Worm (Caenorhabditis elegans): ENCODE results near the gene nlp-41.

The nlp-41 gene

ce11 chrII:14537728-14538127 is 13.0 kb upstream of the nlp-41 start, which contains the start of the genes clec-147 and C04H5.7:
Gene clec-147 (minus strand): TSS chrII:14537828.
Gene C04H5.7 (plus strand): TSS chrII:14537946.
- TF ChIP-seq scrt-1 (GFP tag; IDR thresholded peaks at IDR 0.05) = no peak

ce11 chrII:14540551-14540950 is 10.2 kb upstream of the nlp-41 start:
- no peak for TF ChIP-seq aly-1 (tag; optimal IDR thresholded peaks at IDR 0.05)
- TF ChIP-seq ama-1 (optimal IDR thresholded peaks at IDR 0.05) = no peak
- no peak for TF ChIP-seq ceh-36 (tag; optimal IDR thresholded peaks at IDR 0.05)
- no peak for TF ChIP-seq scrt-1 (GFP tag; IDR thresholded peaks at IDR 0.05)
- no peak for TF ChIP-seq ceh-13 (GFP tag; optimal IDR thresholded peaks at IDR 0.05)
- no peak for TF ChIP-seq pes-1 (GFP tag; IDR thresholded peaks at IDR 0.05)
- TF ChIP-seq sea-1 (GFP tag; conservative IDR thresholded peaks at IDR 0.05) = no peak
- no peak for TF ChIP-seq hmbx-1 (tag; optimal IDR thresholded peaks at IDR 0.05)
- no peak for TF ChIP-seq ets-7 (tag; optimal IDR thresholded peaks at IDR 0.05)
- TF ChIP-seq tbx-37 (GFP tag; conservative IDR thresholded peaks at IDR 0.05) = no peak
- no peak for TF ChIP-seq F13C5.2 (tag; optimal IDR thresholded peaks at IDR 0.05)
- no peak for TF ChIP-seq tra-4 (tag; optimal IDR thresholded peaks at IDR 0.05)
- no peak for TF ChIP-seq flt-1 (GFP tag; IDR thresholded peaks at IDR 0.05)
- no peak for TF ChIP-seq tbx-11 (GFP tag; IDR thresholded peaks at IDR 0.05)
- TF ChIP-seq hmg-4 (GFP tag; optimal IDR thresholded peaks at IDR 0.05) = no peak

ce11 chrII:14548691-14549090 is 2.0 kb upstream of the nlp-41 start, which contains the start of gene gcy-29:
Gene gcy-29 (minus strand): TSS chrII:14548791.
- TF ChIP-seq tra-4 (tag; optimal IDR thresholded peaks at IDR 0.05) (no peak), ama-1 (optimal IDR thresholded peaks at IDR 0.05) (no peak), ceh-36 (tag; optimal IDR thresholded peaks at IDR 0.05) (no peak), scrt-1 (GFP tag; IDR thresholded peaks at IDR 0.05) (no peak)

ce11 chrII:14555019-14555418 is 4.3 kb downstream of the nlp-41 start:
- TF ChIP-seq ceh-36 (tag; optimal IDR thresholded peaks at IDR 0.05) (no peak), sea-1 (GFP tag; conservative IDR thresholded peaks at IDR 0.05) (no peak), tra-4 (tag; optimal IDR thresholded peaks at IDR 0.05) (no peak), pes-1 (GFP tag; IDR thresholded peaks at IDR 0.05) (no peak), hmg-4 (GFP tag; optimal IDR thresholded peaks at IDR 0.05) (no peak), F13C5.2 (tag; optimal IDR thresholded peaks at IDR 0.05) (no peak), scrt-1 (GFP tag; IDR thresholded peaks at IDR 0.05) (no peak), B0310.2 (tag; optimal IDR thresholded peaks at IDR 0.05) (no peak), hmbx-1 (tag; optimal IDR thresholded peaks at IDR 0.05) (no peak), ama-1 (optimal IDR thresholded peaks at IDR 0.05) (no peak), tbx-37 (GFP tag; conservative IDR thresholded peaks at IDR 0.05) (no peak), tbx-11 (GFP tag; IDR thresholded peaks at IDR 0.05) (no peak), ets-7 (tag; optimal IDR thresholded peaks at IDR 0.05) (no peak), hnd-1 (tag; optimal IDR thresholded peaks at IDR 0.05) (no peak)

ce11 chrII:14561549-14562115 is 10.9 kb downstream of the nlp-41 start, which contains the start of gene mog-4:
Gene mog-4 (minus strand): TSS chrII:14561599.
- peak; percentile 71 for TF ChIP-seq F13C5.2 (tag; optimal IDR thresholded peaks at IDR 0.05)
- peak; percentile 41; the same call in 1 of the 2 replicates for TF ChIP-seq sea-1 (GFP tag; conservative IDR thresholded peaks at IDR 0.05)
- peak; percentile 91 for TF ChIP-seq tbx-37 (GFP tag; conservative IDR thresholded peaks at IDR 0.05)
- TF ChIP-seq scrt-1 (GFP tag; IDR thresholded peaks at IDR 0.05) = peak; percentile 69
- TF ChIP-seq tbx-11 (GFP tag; IDR thresholded peaks at IDR 0.05) = peak; percentile 68
- TF ChIP-seq pes-1 (GFP tag; IDR thresholded peaks at IDR 0.05) = peak; percentile 73

ce11 chrII:14563766-14564370 is 13.2 kb downstream of the nlp-41 start:
- TF ChIP-seq tbx-37 (GFP tag; conservative IDR thresholded peaks at IDR 0.05) = peak; percentile 46

- TF ChIP-seq hnd-1 (tag; optimal IDR thresholded peaks at IDR 0.05) (no peak), sea-1 (GFP tag; conservative IDR thresholded peaks at IDR 0.05) (no peak)
Observed at ce11 chrII:14567811-14568210, 17.1 kb downstream of the nlp-41 start.

ce11 chrII:14569322-14569721 is 18.6 kb downstream of the nlp-41 start:
- TF ChIP-seq hmg-4 (GFP tag; optimal IDR thresholded peaks at IDR 0.05) (peak; percentile 26), hnd-1 (tag; optimal IDR thresholded peaks at IDR 0.05) (no peak)

ce11 chrII:14570541-14571160 is 19.9 kb downstream of the nlp-41 start:
- no peak for TF ChIP-seq hmbx-1 (tag; optimal IDR thresholded peaks at IDR 0.05)
- no peak for TF ChIP-seq tbx-11 (GFP tag; IDR thresholded peaks at IDR 0.05)
- TF ChIP-seq pes-1 (GFP tag; IDR thresholded peaks at IDR 0.05) = no peak
- TF ChIP-seq ets-7 (tag; optimal IDR thresholded peaks at IDR 0.05) = no peak
- TF ChIP-seq ama-1 (optimal IDR thresholded peaks at IDR 0.05) = no peak
- TF ChIP-seq tra-4 (tag; optimal IDR thresholded peaks at IDR 0.05) = no peak
- no peak for TF ChIP-seq ceh-13 (GFP tag; optimal IDR thresholded peaks at IDR 0.05)
- TF ChIP-seq tbx-37 (GFP tag; conservative IDR thresholded peaks at IDR 0.05) = no peak
